Comparison of ENCODE assay signal across 1 fruit fly cellular context in the genomic region with DNA sequence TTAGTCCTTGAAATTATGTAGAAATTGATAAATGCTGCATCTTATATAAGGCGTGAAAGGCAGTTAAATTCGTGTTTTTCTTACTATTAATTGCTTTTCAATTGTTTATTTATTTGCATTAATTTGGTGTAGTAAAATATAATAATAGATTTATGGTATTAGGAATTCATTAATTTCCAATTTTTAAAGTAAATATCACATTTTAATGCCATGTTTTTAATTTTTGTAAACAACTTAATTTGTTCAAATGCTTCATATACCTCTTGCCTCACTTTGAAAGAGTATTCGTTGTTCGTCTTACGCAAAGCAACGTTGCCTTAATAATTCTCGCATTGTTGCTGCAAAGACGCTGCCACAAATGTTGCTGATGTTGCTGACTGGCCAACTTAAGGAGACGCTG.
TF ChIP-seq lines count a peak whose summit lies in the region.

No protein-coding gene starts in this region.

TF ChIP-seq in whole organism, prepupa, 60 proteins besides CTCF, POLR2A, EP300 and RAD21 (continued from another document):
- TF ChIP-seq dsx (GFP tag; optimal IDR thresholded peaks at IDR 0.05; lab: Kevin White, UChicago; ENCODE audit: poor library complexity, severe bottlenecking) (peak; percentile 55), vri (GFP tag; optimal IDR thresholded peaks at IDR 0.05; lab: Kevin White, UChicago) (no peak), Eip75B (GFP tag; optimal IDR thresholded peaks at IDR 0.05; lab: Kevin White, UChicago) (peak; percentile 19), salr (GFP tag; optimal IDR thresholded peaks at IDR 0.05; lab: Kevin White, UChicago) (peak in 1 of 2 experiments; percentile 48), CG11294 (GFP tag; IDR thresholded peaks at IDR 0.05; lab: Robert Waterston, UW) (no peak), Met (GFP tag; optimal IDR thresholded peaks at IDR 0.05; lab: Kevin White, UChicago) (peak; percentile 28), fd59A (GFP tag; optimal IDR thresholded peaks at IDR 0.05; lab: Kevin White, UChicago) (peak; percentile 61), CG6792 (GFP tag; optimal IDR thresholded peaks at IDR 0.05; lab: Kevin White, UChicago) (no peak), CG1621 (tag; optimal IDR thresholded peaks at IDR 0.05; lab: Kevin White, UChicago) (peak; percentile 2), CG11762 (GFP tag; optimal IDR thresholded peaks at IDR 0.05; lab: Kevin White, UChicago; ENCODE audit: insufficient read depth) (no peak), CG11902 (GFP tag; optimal IDR thresholded peaks at IDR 0.05; lab: Kevin White, UChicago) (no peak), achi (GFP tag; optimal IDR thresholded peaks at IDR 0.05; lab: Kevin White, UChicago) (peak; percentile 40), Hr38 (GFP tag; optimal IDR thresholded peaks at IDR 0.05; lab: Kevin White, UChicago) (no peak)
